Fruit fly (Drosophila melanogaster) whole organism, embryonic: ENCODE data around the gene CG43867.

Experiments used
- CG10321 ChIP-seq: fragments of 200-800 bp; sonication (Bioruptor generic); IDR thresholded peaks from 2 replicates; pipeline ENCODE4 v1.3.6; 2022; ENCODE audit warnings: missing biosample characterization, missing genetic modification characterization
- CG12236 ChIP-seq: fragments of 200-800 bp; sonication (Bioruptor generic); optimal IDR thresholded peaks from 2 replicates; lab custom pipeline; 2016; ENCODE audit warnings: missing biosample characterization, missing genetic modification characterization
- CG12391 ChIP-seq: fragments of 200-800 bp; sonication (Bioruptor generic); optimal IDR thresholded peaks from 3 replicates; lab custom pipeline; 2018; ENCODE audit warnings: missing biosample characterization, mild to moderate bottlenecking, missing genetic modification characterization, moderate library complexity
- CG15479 ChIP-seq: fragments of 200-800 bp; sonication (Bioruptor generic); optimal IDR thresholded peaks from 3 replicates; lab custom pipeline; 2019; ENCODE audit warnings: missing biosample characterization, mild to moderate bottlenecking, missing genetic modification characterization, moderate library complexity
- Camta ChIP-seq: fragments of 200-800 bp; sonication (Bioruptor generic); optimal IDR thresholded peaks from 2 replicates; lab custom pipeline; 2016; ENCODE audit warnings: missing biosample characterization, missing genetic modification characterization
- Eip74EF ChIP-seq, 2 experiments: fragments of 200-800 bp in 1 of 2; fragments of >200 bp in 1 of 2; sonication (Bioruptor generic) in 1 of 2; optimal IDR thresholded peaks; 2 replicates each; lab custom pipeline; 2017 to 2019; ENCODE audit warnings: missing biosample characterization in 2 of 2, missing genetic modification characterization in 2 of 2, mild to moderate bottlenecking in 1 of 2, moderate library complexity in 1 of 2
- dmrt11E ChIP-seq: fragments of 200-800 bp; sonication (Bioruptor generic); optimal IDR thresholded peaks from 3 replicates; lab custom pipeline; 2018; ENCODE audit warnings: missing biosample characterization, mild to moderate bottlenecking, missing genetic modification characterization, moderate library complexity
- fru ChIP-seq: fragments of >200 bp; optimal IDR thresholded peaks from 2 replicates; lab custom pipeline; 2017
- pan ChIP-seq, 4 experiments: fragments of >200 bp in 3 of 4; fragments of 200-800 bp in 1 of 4; sonication (Bioruptor generic) in 1 of 4; optimal IDR thresholded peaks in 3 of 4; IDR thresholded peaks in 1 of 4; 2 replicates each; pipeline versions ENCODE4 v1.3.6 to Lab custom; 2017 to 2022; ENCODE audit warnings: missing biosample characterization in 2 of 4, missing genetic modification characterization in 2 of 4, mixed read lengths in 1 of 4
- peb ChIP-seq: fragments of 200-800 bp; sonication (Bioruptor generic); IDR thresholded peaks from 2 replicates; pipeline ENCODE4 v1.3.6; 2022; ENCODE audit warnings: missing biosample characterization, missing genetic modification characterization
- zfh1 ChIP-seq: fragments of 200-800 bp; sonication (Bioruptor generic); IDR thresholded peaks from 3 replicates; pipeline ENCODE4 v1.3.6; 2022; ENCODE audit warnings: missing biosample characterization, missing genetic modification characterization

DNA sequence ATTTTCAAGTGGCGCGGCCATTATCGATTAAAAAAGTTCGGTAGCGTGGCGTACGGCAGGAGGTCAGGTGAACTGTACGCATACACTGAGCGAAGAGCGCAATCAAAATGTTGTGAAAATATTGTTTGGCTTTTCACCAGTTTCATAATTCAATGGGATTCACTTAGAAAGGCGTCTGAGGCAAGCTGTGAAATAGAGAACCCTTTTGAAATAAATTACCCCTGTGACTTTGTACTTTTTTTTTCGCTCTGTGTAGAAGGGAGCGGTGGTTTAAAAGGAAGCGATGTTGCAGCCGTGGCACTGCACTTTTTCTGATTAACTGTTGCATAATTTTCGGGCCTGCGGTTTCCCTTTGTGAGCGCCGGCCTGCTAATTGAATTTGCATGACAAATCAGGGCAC, 54.0 kb downstream of the CG43867 start:
- TF ChIP-seq fru (lab: Kevin White, UChicago): no peak
- TF ChIP-seq CG10321 (GFP tag; lab: Robert Waterston, UW): no peak
- no peak for TF ChIP-seq CG12391 (tag; lab: Kevin White, UChicago)
- no peak for TF ChIP-seq peb (GFP tag; lab: Robert Waterston, UW)
- TF ChIP-seq CG12236: no peak
- TF ChIP-seq zfh1 (GFP tag; lab: Robert Waterston, UW): peak; percentile 42; the same call in 1 of the 3 replicates
- TF ChIP-seq CG15479 (GFP tag; lab: Kevin White, UChicago): no peak
- no peak for TF ChIP-seq Camta (GFP tag; lab: Kevin White, UChicago)
- no peak for TF ChIP-seq Eip74EF (GFP tag; optimal IDR thresholded peaks at IDR 0.05; lab: Kevin White, UChicago)
- no peak for TF ChIP-seq dmrt11E (tag; lab: Kevin White, UChicago)
- TF ChIP-seq pan (optimal IDR thresholded peaks at IDR 0.05; lab: Kevin White, UChicago): no peak
- TF ChIP-seq pan (GFP tag; optimal IDR thresholded peaks at IDR 0.05 in 1 of 2, IDR thresholded peaks at IDR 0.05 in 1 of 2): no peak
